Fruit fly (Drosophila melanogaster) whole organism, embryonic: ENCODE data around the gene CG32564.

Experiments used
- Bgb ChIP-seq: fragments of 200-800 bp; sonication (Bioruptor generic); IDR thresholded peaks from 2 replicates; pipeline ENCODE4 v1.3.6; 2022; ENCODE audit warnings: missing biosample characterization, missing genetic modification characterization; ENCODE audit not compliant: partially characterized antibody
- CG10209 ChIP-seq: fragments of 200-800 bp; sonication (Bioruptor generic); optimal IDR thresholded peaks from 3 replicates; lab custom pipeline; 2017; ENCODE audit warnings: missing biosample characterization, mild to moderate bottlenecking, missing genetic modification characterization, missing genetic modification reagents
- CG10979 ChIP-seq: fragments of 200-800 bp; sonication (Bioruptor generic); optimal IDR thresholded peaks from 2 replicates; lab custom pipeline; 2018; ENCODE audit warnings: missing biosample characterization, mild to moderate bottlenecking, missing genetic modification characterization, moderate library complexity
- CG11398 ChIP-seq: fragments of 200-800 bp; sonication (Bioruptor generic); optimal IDR thresholded peaks from 2 replicates; lab custom pipeline; 2016; ENCODE audit warnings: missing biosample characterization, missing genetic modification characterization
- CG11695 ChIP-seq: fragments of 200-800 bp; sonication (Bioruptor generic); IDR thresholded peaks from 3 replicates; pipeline ENCODE4 v1.3.6; 2022; ENCODE audit warnings: missing biosample characterization, missing genetic modification characterization
- CG12299 ChIP-seq: fragments of 200-800 bp; sonication (Bioruptor generic); optimal IDR thresholded peaks from 2 replicates; lab custom pipeline; 2018; ENCODE audit warnings: missing biosample characterization, mild to moderate bottlenecking, missing genetic modification characterization
- CG12769 ChIP-seq: fragments of 200-800 bp; sonication (Bioruptor generic); optimal IDR thresholded peaks from 2 replicates; lab custom pipeline; 2019; ENCODE audit warnings: missing biosample characterization, mild to moderate bottlenecking, missing genetic modification characterization, moderate library complexity
- CG13894 ChIP-seq: fragments of 200-800 bp; sonication (Bioruptor generic); optimal IDR thresholded peaks from 3 replicates; lab custom pipeline; 2018; ENCODE audit warnings: missing biosample characterization, mild to moderate bottlenecking, missing genetic modification characterization, moderate library complexity
- CG17568 ChIP-seq: fragments of 200-800 bp; sonication (Bioruptor generic); optimal IDR thresholded peaks from 2 replicates; lab custom pipeline; 2018; ENCODE audit warnings: missing biosample characterization, mild to moderate bottlenecking, missing genetic modification characterization, moderate library complexity
- CG18011 ChIP-seq: fragments of 200-800 bp; sonication (Bioruptor generic); optimal IDR thresholded peaks from 2 replicates; lab custom pipeline; 2017; ENCODE audit warnings: missing biosample characterization, missing genetic modification characterization, mild to moderate bottlenecking, moderate library complexity, missing genotype
- CG2120 ChIP-seq: fragments of 200-800 bp; sonication (Bioruptor generic); optimal IDR thresholded peaks from 3 replicates; lab custom pipeline; 2016; ENCODE audit warnings: missing biosample characterization, missing genetic modification characterization
- CG2889 ChIP-seq: fragments of 200-800 bp; sonication (Bioruptor generic); IDR thresholded peaks from 3 replicates; pipeline ENCODE4 v1.3.6; 2022; ENCODE audit warnings: missing biosample characterization, missing genetic modification characterization
- CG3163 ChIP-seq: fragments of 200-800 bp; sonication (Bioruptor generic); optimal IDR thresholded peaks from 3 replicates; lab custom pipeline; 2016; ENCODE audit warnings: missing biosample characterization, missing genetic modification characterization
- CG3995 ChIP-seq: fragments of 200-800 bp; sonication (Bioruptor generic); optimal IDR thresholded peaks from 3 replicates; lab custom pipeline; 2016; ENCODE audit warnings: missing biosample characterization, missing genetic modification characterization
- CG4404 ChIP-seq: fragments of 200-800 bp; sonication (Bioruptor generic); IDR thresholded peaks from 2 replicates; pipeline ENCODE4 v1.3.6; 2022; ENCODE audit warnings: missing biosample characterization, missing genetic modification characterization
- CG4854 ChIP-seq: fragments of 200-800 bp; sonication (Bioruptor generic); optimal IDR thresholded peaks from 2 replicates; lab custom pipeline; 2016; ENCODE audit warnings: missing biosample characterization, missing genetic modification characterization, inconsistent platforms
- CG6854 ChIP-seq: fragments of 200-800 bp; sonication (Bioruptor generic); optimal IDR thresholded peaks from 3 replicates; lab custom pipeline; 2017; ENCODE audit warnings: missing biosample characterization, mild to moderate bottlenecking, missing genetic modification characterization
- CG7745 ChIP-seq: fragments of 200-800 bp; sonication (Bioruptor generic); optimal IDR thresholded peaks from 2 replicates; lab custom pipeline; 2018; ENCODE audit warnings: missing biosample characterization, mild to moderate bottlenecking, missing genetic modification characterization, moderate library complexity
- CG7928 ChIP-seq: fragments of 200-800 bp; sonication (Bioruptor generic); optimal IDR thresholded peaks from 2 replicates; lab custom pipeline; 2017; ENCODE audit warnings: missing biosample characterization, mild to moderate bottlenecking, missing genetic modification characterization
- CG8281 ChIP-seq: fragments of 200-800 bp; sonication (Bioruptor generic); optimal IDR thresholded peaks from 2 replicates; lab custom pipeline; 2018; ENCODE audit warnings: missing biosample characterization, mild to moderate bottlenecking, missing genetic modification characterization, moderate library complexity
- CG9609 ChIP-seq: fragments of 200-800 bp; sonication (Bioruptor generic); optimal IDR thresholded peaks from 3 replicates; lab custom pipeline; 2016; ENCODE audit warnings: missing biosample characterization, missing genetic modification characterization
- CTCF ChIP-seq: fragments of 200-800 bp; sonication (Bioruptor generic); optimal IDR thresholded peaks from 2 replicates; lab custom pipeline; 2017; ENCODE audit warnings: missing biosample characterization, mild to moderate bottlenecking, missing genetic modification characterization, moderate library complexity
- Camta ChIP-seq: fragments of 200-800 bp; sonication (Bioruptor generic); optimal IDR thresholded peaks from 2 replicates; lab custom pipeline; 2016; ENCODE audit warnings: missing biosample characterization, missing genetic modification characterization
- Chrac-16 ChIP-seq: fragments of 200-800 bp; sonication (Bioruptor generic); optimal IDR thresholded peaks from 3 replicates; lab custom pipeline; 2016; ENCODE audit warnings: missing biosample characterization, missing genetic modification characterization
- D19B ChIP-seq: fragments of 200-800 bp; sonication (Bioruptor generic); optimal IDR thresholded peaks from 2 replicates; lab custom pipeline; 2017; ENCODE audit warnings: missing biosample characterization, mild to moderate bottlenecking, missing genetic modification characterization
- Dbx ChIP-seq: fragments of 200-800 bp; sonication (Bioruptor generic); IDR thresholded peaks from 3 replicates; pipeline ENCODE4 v1.3.6; 2022; ENCODE audit warnings: missing biosample characterization, missing genetic modification characterization
- Dfd ChIP-seq, 2 experiments: fragments of >200 bp; optimal IDR thresholded peaks; 2 replicates each; lab custom pipeline; 2017; ENCODE audit warnings: missing biosample characterization in 2 of 2, missing genetic modification characterization in 2 of 2
- Dip2 ChIP-seq: fragments of 200-800 bp; sonication (Bioruptor generic); IDR thresholded peaks from 2 replicates; pipeline ENCODE4 v1.3.6; 2022; ENCODE audit warnings: missing biosample characterization, missing genetic modification characterization
- Gsc ChIP-seq: fragments of 200-800 bp; sonication (Bioruptor generic); IDR thresholded peaks from 2 replicates; pipeline ENCODE4 v1.3.6; 2022; ENCODE audit warnings: missing biosample characterization, missing genetic modification characterization
- HLH3B ChIP-seq: fragments of 200-800 bp; sonication (Bioruptor generic); IDR thresholded peaks from 2 replicates; pipeline ENCODE4 v1.3.6; 2022; ENCODE audit warnings: missing biosample characterization, missing genetic modification characterization
- HmgZ ChIP-seq: fragments of 200-800 bp; sonication (Bioruptor generic); optimal IDR thresholded peaks from 2 replicates; lab custom pipeline; 2018; ENCODE audit warnings: missing biosample characterization, mild to moderate bottlenecking, missing genetic modification characterization
- Hmx ChIP-seq: fragments of 200-800 bp; sonication (Bioruptor generic); optimal IDR thresholded peaks from 2 replicates; lab custom pipeline; 2016; ENCODE audit warnings: missing biosample characterization, missing genetic modification characterization
- Max ChIP-seq: fragments of 200-800 bp; sonication (Bioruptor generic); optimal IDR thresholded peaks from 2 replicates; lab custom pipeline; 2016; ENCODE audit warnings: missing biosample characterization, mild to moderate bottlenecking, missing genetic modification characterization
- Nf-YB ChIP-seq: fragments of 200-800 bp; sonication (Bioruptor generic); optimal IDR thresholded peaks from 3 replicates; lab custom pipeline; 2019; ENCODE audit warnings: missing biosample characterization, mild to moderate bottlenecking, missing genetic modification characterization, moderate library complexity
- Opbp ChIP-seq: fragments of 200-800 bp; sonication (Bioruptor generic); IDR thresholded peaks from 3 replicates; pipeline ENCODE4 v1.3.6; 2022; ENCODE audit warnings: missing biosample characterization, missing genetic modification characterization; ENCODE audit not compliant: partially characterized antibody
- PHDP ChIP-seq: fragments of 200-800 bp; sonication (Bioruptor generic); optimal IDR thresholded peaks from 3 replicates; lab custom pipeline; 2018; ENCODE audit warnings: missing biosample characterization, mild to moderate bottlenecking, missing genetic modification characterization, moderate library complexity
- ase ChIP-seq: fragments of 200-800 bp; sonication (Bioruptor generic); IDR thresholded peaks from 3 replicates; pipeline ENCODE4 v1.3.6; 2022; ENCODE audit warnings: missing biosample characterization, missing genetic modification characterization
- dysf ChIP-seq: fragments of 200-800 bp; sonication (Bioruptor generic); IDR thresholded peaks from 3 replicates; pipeline ENCODE4 v1.3.6; 2022; ENCODE audit warnings: missing biosample characterization, missing genetic modification characterization
- ems ChIP-seq: fragments of 200-800 bp; sonication (Bioruptor generic); optimal IDR thresholded peaks from 3 replicates; lab custom pipeline; 2016; ENCODE audit warnings: missing biosample characterization, missing genetic modification characterization
- eve ChIP-seq, 2 experiments: fragments of >200 bp; optimal IDR thresholded peaks; 2 replicates each; lab custom pipeline; 2017; ENCODE audit warnings: missing biosample characterization in 2 of 2, missing genetic modification characterization in 2 of 2
- eyg ChIP-seq: fragments of 200-800 bp; sonication (Bioruptor generic); optimal IDR thresholded peaks from 3 replicates; lab custom pipeline; 2016; ENCODE audit warnings: missing biosample characterization, missing genetic modification characterization
- fru ChIP-seq: fragments of >200 bp; optimal IDR thresholded peaks from 2 replicates; lab custom pipeline; 2017
- gce ChIP-seq: fragments of 200-800 bp; sonication (Bioruptor generic); IDR thresholded peaks from 3 replicates; pipeline ENCODE4 v1.3.6; 2022; ENCODE audit warnings: missing biosample characterization, missing genetic modification characterization
- grn ChIP-seq: fragments of 200-800 bp; sonication (Bioruptor generic); optimal IDR thresholded peaks from 3 replicates; lab custom pipeline; 2017; ENCODE audit warnings: missing biosample characterization, missing genetic modification characterization
- insv ChIP-seq, 2 experiments: fragments of 200-800 bp; sonication (Bioruptor generic); optimal IDR thresholded peaks; 3 replicates each; lab custom pipeline; 2016 to 2018; ENCODE audit warnings: missing biosample characterization in 2 of 2, missing genetic modification characterization in 2 of 2
- otp ChIP-seq: fragments of 200-800 bp; sonication (Bioruptor generic); IDR thresholded peaks from 3 replicates; pipeline ENCODE4, ENCODE4 v1.3.6; 2022; ENCODE audit warnings: missing biosample characterization, missing genetic modification characterization
- schlank ChIP-seq: fragments of 200-800 bp; sonication (Bioruptor generic); optimal IDR thresholded peaks from 2 replicates; lab custom pipeline; 2018; ENCODE audit warnings: missing biosample characterization, mild to moderate bottlenecking, missing genetic modification characterization
- slou ChIP-seq: fragments of 200-800 bp; sonication (Bioruptor generic); optimal IDR thresholded peaks from 3 replicates; lab custom pipeline; 2016; ENCODE audit warnings: missing biosample characterization, missing genetic modification characterization
- stc ChIP-seq: fragments of 200-800 bp; sonication (Bioruptor generic); IDR thresholded peaks from 2 replicates; pipeline ENCODE4 v1.3.6; 2022; ENCODE audit warnings: missing biosample characterization, missing genetic modification characterization
- tio ChIP-seq: fragments of 200-800 bp; sonication (Bioruptor generic); optimal IDR thresholded peaks from 2 replicates; lab custom pipeline; 2017; ENCODE audit warnings: missing biosample characterization, missing genetic modification characterization, inconsistent platforms
- trem ChIP-seq: fragments of 200-800 bp; optimal IDR thresholded peaks from 3 replicates; lab custom pipeline; 2019; ENCODE audit warnings: missing biosample characterization, mild to moderate bottlenecking, missing genetic modification characterization, moderate library complexity
- unpg ChIP-seq: fragments of 200-800 bp; sonication (Bioruptor generic); optimal IDR thresholded peaks from 3 replicates; lab custom pipeline; 2018; ENCODE audit warnings: missing biosample characterization, mild to moderate bottlenecking, missing genetic modification characterization, moderate library complexity
- zen ChIP-seq: fragments of 200-800 bp; sonication (Bioruptor generic); optimal IDR thresholded peaks from 3 replicates; lab custom pipeline; 2018; ENCODE audit warnings: missing biosample characterization, mild to moderate bottlenecking, missing genetic modification characterization, moderate library complexity

CG32564 gene

dm6 chrX:17176542-17176941 lies 29.7 kb upstream of the CG32564 start (continued):
- no peak for TF ChIP-seq Gsc (GFP tag; lab: Robert Waterston, UW)
- peak; percentile 43 for TF ChIP-seq tio (GFP tag; lab: Kevin White, UChicago)
- no peak for TF ChIP-seq gce (GFP tag; lab: Robert Waterston, UW)
- TF ChIP-seq eve (GFP tag; optimal IDR thresholded peaks at IDR 0.05; lab: Kevin White, UChicago), result peak in 1 of 2 experiments; percentile 47
- TF ChIP-seq Dfd (GFP tag; optimal IDR thresholded peaks at IDR 0.05; lab: Kevin White, UChicago), result no peak
- no peak for TF ChIP-seq CG2889 (GFP tag; lab: Robert Waterston, UW)
- peak; percentile 36 for TF ChIP-seq CG13894 (tag; lab: Kevin White, UChicago)
- no peak for TF ChIP-seq Dip2 (GFP tag; lab: Robert Waterston, UW)
- no peak for TF ChIP-seq CG7928 (GFP tag; lab: Kevin White, UChicago)
- no peak for TF ChIP-seq Bgb
- no peak for TF ChIP-seq CG3995 (GFP tag; lab: Kevin White, UChicago)
- TF ChIP-seq CG8281 (tag; lab: Kevin White, UChicago), result no peak
- peak; percentile 59 for TF ChIP-seq CG2120
- no peak for TF ChIP-seq grn
- no peak for TF ChIP-seq CG18011 (GFP tag; lab: Kevin White, UChicago)
- TF ChIP-seq CG11695 (GFP tag; lab: Robert Waterston, UW), result peak; percentile 72; the same call in 2 of the 3 replicates
- TF ChIP-seq Camta, result peak; percentile 48
- peak; percentile 32; the same call in 1 of the 3 replicates for TF ChIP-seq otp
- no peak for TF ChIP-seq HmgZ (tag; lab: Kevin White, UChicago)
- no peak for TF ChIP-seq D19B (GFP tag; lab: Kevin White, UChicago)
- TF ChIP-seq CG6854 (GFP tag; lab: Kevin White, UChicago), result no peak
- peak; percentile 61; the same call in 2 of the 3 replicates for TF ChIP-seq Dbx (GFP tag; lab: Robert Waterston, UW)
- peak; percentile 18 for TF ChIP-seq Chrac-16 (GFP tag; lab: Kevin White, UChicago)
- TF ChIP-seq CG12299, result no peak
- peak; percentile 57 for TF ChIP-seq unpg (GFP tag; lab: Kevin White, UChicago)
- TF ChIP-seq stc (GFP tag; lab: Robert Waterston, UW), result peak; percentile 68
- no peak for TF ChIP-seq CTCF (GFP tag; lab: Kevin White, UChicago)
- no peak for TF ChIP-seq CG11398 (GFP tag; lab: Kevin White, UChicago)
- TF ChIP-seq Nf-YB (GFP tag; lab: Kevin White, UChicago), result no peak
- no peak for TF ChIP-seq CG7745 (tag; lab: Kevin White, UChicago)
- no peak for TF ChIP-seq Opbp
- no peak for TF ChIP-seq CG3163 (GFP tag; lab: Kevin White, UChicago)
- no peak for TF ChIP-seq eyg
- no peak for TF ChIP-seq ems
- peak; percentile 32 for TF ChIP-seq CG12769 (tag; lab: Kevin White, UChicago)
- no peak for TF ChIP-seq CG9609 (GFP tag; lab: Kevin White, UChicago)
- TF ChIP-seq CG10209 (GFP tag; lab: Kevin White, UChicago), result peak; percentile 30
- no peak for TF ChIP-seq insv (GFP tag; optimal IDR thresholded peaks at IDR 0.05; lab: Kevin White, UChicago)
- no peak for TF ChIP-seq zen (tag; lab: Kevin White, UChicago)
- no peak for TF ChIP-seq CG17568 (GFP tag; lab: Kevin White, UChicago)
- no peak for TF ChIP-seq slou (GFP tag; lab: Kevin White, UChicago)
- no peak for TF ChIP-seq Max (GFP tag; lab: Kevin White, UChicago)
- TF ChIP-seq CG10979 (tag; lab: Kevin White, UChicago), result no peak
- TF ChIP-seq Hmx (GFP tag; lab: Kevin White, UChicago), result no peak
- TF ChIP-seq schlank (tag; lab: Kevin White, UChicago), result no peak
- peak; percentile 72 for TF ChIP-seq ase (GFP tag; lab: Robert Waterston, UW)
- no peak for TF ChIP-seq CG4854 (GFP tag; lab: Kevin White, UChicago)
- peak; percentile 51 for TF ChIP-seq PHDP (tag; lab: Kevin White, UChicago)
- TF ChIP-seq HLH3B, result peak; percentile 51; the same call in 1 of the 2 replicates
- TF ChIP-seq trem (tag; lab: Kevin White, UChicago), result no peak
- peak; percentile 72 for TF ChIP-seq dysf (GFP tag; lab: Robert Waterston, UW)
- no peak for TF ChIP-seq fru (lab: Kevin White, UChicago)
- no peak for TF ChIP-seq CG4404 (GFP tag; lab: Robert Waterston, UW)
